Worm (Caenorhabditis elegans) whole organism, L1 larva: ENCODE data around the gene Y116A8A.7.

ENCODE experiments used
- C04F5.9 ChIP-seq: sonication (generic microtip); optimal IDR thresholded peaks from 2 replicates; lab custom pipeline; 2016; ENCODE audit warnings: missing genetic modification characterization, missing compliant biosample characterization
- C16A3.4 ChIP-seq: fragments of 150-350 bp; optimal IDR thresholded peaks from 2 replicates; lab custom pipeline; 2014; ENCODE audit warnings: missing biosample characterization, missing genetic modification characterization
- C34B4.2 ChIP-seq: sonication (generic microtip); optimal IDR thresholded peaks from 2 replicates; lab custom pipeline; 2017; ENCODE audit warnings: mild to moderate bottlenecking, missing genetic modification characterization, missing compliant biosample characterization
- aly-2 ChIP-seq: fragments of 150-350 bp; optimal IDR thresholded peaks from 2 replicates; lab custom pipeline; 2014; ENCODE audit warnings: missing biosample characterization, missing genetic modification characterization
- ama-1 ChIP-seq: fragments of 150-350 bp; optimal IDR thresholded peaks from 2 replicates; lab custom pipeline; 2014
- blmp-1 ChIP-seq: fragments of 150-350 bp; optimal IDR thresholded peaks from 2 replicates; lab custom pipeline; 2014; ENCODE audit warnings: missing biosample characterization, missing genetic modification characterization
- ceh-8 ChIP-seq: fragments of 200-800 bp; sonication (Bioruptor generic); optimal IDR thresholded peaks from 2 replicates; lab custom pipeline; 2018; ENCODE audit warnings: mild to moderate bottlenecking, missing genetic modification characterization, moderate library complexity, missing compliant biosample characterization
- ceh-82 ChIP-seq, 3 experiments: fragments of 150-350 bp in 1 of 3; sonication (generic microtip) in 2 of 3; optimal IDR thresholded peaks; 2 replicates each; lab custom pipeline; 2014 to 2017; ENCODE audit warnings: missing biosample characterization in 3 of 3, missing genetic modification characterization in 3 of 3
- ceh-88 ChIP-seq: fragments of 200-800 bp; sonication (Bioruptor generic); IDR thresholded peaks from 2 replicates; pipeline ENCODE4 v1.3.6; 2022; ENCODE audit warnings: missing genetic modification characterization, missing compliant biosample characterization
- ceh-90 ChIP-seq: sonication (generic microtip); optimal IDR thresholded peaks from 2 replicates; lab custom pipeline; 2016; ENCODE audit warnings: missing genetic modification characterization, missing compliant biosample characterization
- dpl-1 ChIP-seq, 3 experiments: fragments of 150-350 bp in 2 of 3; sonication (generic microtip) in 1 of 3; optimal IDR thresholded peaks; 2 replicates each; lab custom pipeline; 2014 to 2017; ENCODE audit warnings: missing biosample characterization in 3 of 3, missing genetic modification characterization in 3 of 3, missing genetic modification reagents in 3 of 3
- efl-1 ChIP-seq, 4 experiments: fragments of 150-350 bp; optimal IDR thresholded peaks in 3 of 4; peaks in 1 of 4; 1 replicate in 1 of 4; 2 replicates in 3 of 4; lab custom pipeline; 2014; ENCODE audit warnings: missing biosample characterization in 2 of 4, missing genetic modification characterization in 2 of 4, missing genetic modification reagents in 2 of 4
- elt-2 ChIP-seq: sonication (generic microtip); optimal IDR thresholded peaks from 2 replicates; lab custom pipeline; 2016; ENCODE audit warnings: missing genetic modification characterization, mild to moderate bottlenecking, inconsistent platforms, missing compliant biosample characterization, missing genetic modification reagents
- fkh-10 ChIP-seq: sonication (generic microtip); optimal IDR thresholded peaks from 2 replicates; lab custom pipeline; 2017; ENCODE audit warnings: missing biosample characterization, missing genetic modification reagents, missing genetic modification characterization
- fkh-4 ChIP-seq: sonication (generic microtip); optimal IDR thresholded peaks from 2 replicates; lab custom pipeline; 2016; ENCODE audit warnings: missing compliant biosample characterization, missing genetic modification characterization, borderline replicate concordance
- fkh-8 ChIP-seq: sonication (generic microtip); optimal IDR thresholded peaks from 2 replicates; lab custom pipeline; 2016; ENCODE audit warnings: mild to moderate bottlenecking, missing genetic modification characterization, missing compliant biosample characterization
- hlh-4 ChIP-seq: sonication (generic microtip); optimal IDR thresholded peaks from 2 replicates; lab custom pipeline; 2016; ENCODE audit warnings: mild to moderate bottlenecking, missing genetic modification characterization, missing compliant biosample characterization
- hpl-2 ChIP-seq: fragments of 150-350 bp; optimal IDR thresholded peaks from 2 replicates; lab custom pipeline; 2014; ENCODE audit warnings: missing biosample characterization, missing genetic modification reagents, missing genetic modification characterization
- isw-1 ChIP-seq: fragments of 200-800 bp; sonication (Bioruptor generic); IDR thresholded peaks from 2 replicates; pipeline ENCODE4 v1.3.6; 2022; ENCODE audit warnings: missing genetic modification characterization, missing compliant biosample characterization
- lin-14 ChIP-seq: fragments of 200-800 bp; sonication (Bioruptor generic); optimal IDR thresholded peaks from 2 replicates; lab custom pipeline; 2018; ENCODE audit warnings: mild to moderate bottlenecking, missing genetic modification characterization, moderate library complexity, missing compliant biosample characterization
- lin-15B ChIP-seq: fragments of 150-350 bp; sonication (generic microtip); optimal IDR thresholded peaks from 3 replicates; lab custom pipeline; 2014; ENCODE audit warnings: missing biosample characterization, missing genetic modification characterization
- lin-35 ChIP-seq, 2 experiments: fragments of 150-350 bp; optimal IDR thresholded peaks; 2 replicates each; lab custom pipeline; 2014; ENCODE audit warnings: missing biosample characterization in 2 of 2, missing genetic modification characterization in 2 of 2, missing genetic modification reagents in 2 of 2
- lin-39 ChIP-seq: fragments of 150-350 bp; optimal IDR thresholded peaks from 2 replicates; lab custom pipeline; 2014; ENCODE audit warnings: missing biosample characterization, missing genetic modification reagents, missing genetic modification characterization
- lir-3 ChIP-seq: sonication (generic microtip); optimal IDR thresholded peaks from 2 replicates; lab custom pipeline; 2016; ENCODE audit warnings: mild to moderate bottlenecking, missing genetic modification characterization, moderate library complexity, missing compliant biosample characterization; ENCODE audit not compliant: poor library complexity
- lsy-2 ChIP-seq, 2 experiments: fragments of 150-350 bp; optimal IDR thresholded peaks; 2 replicates each; lab custom pipeline; 2014; ENCODE audit warnings: missing biosample characterization in 2 of 2, missing genetic modification characterization in 2 of 2
- mab-9 ChIP-seq: fragments of 200-800 bp; sonication (Bioruptor generic); IDR thresholded peaks from 2 replicates; pipeline ENCODE4 v1.3.6; 2022; ENCODE audit warnings: missing genetic modification reagents, missing genetic modification characterization, missing compliant biosample characterization
- nhr-11 ChIP-seq: fragments of 150-350 bp; optimal IDR thresholded peaks from 2 replicates; lab custom pipeline; 2014; ENCODE audit warnings: missing biosample characterization, missing genetic modification characterization
- nhr-19 ChIP-seq: fragments of 200-800 bp; sonication (Bioruptor generic); conservative IDR thresholded peaks from 2 replicates; pipeline ENCODE4 v1.3.6; 2022; ENCODE audit warnings: missing genetic modification characterization, missing compliant biosample characterization
- nhr-237 ChIP-seq: fragments of 150-350 bp; optimal IDR thresholded peaks from 2 replicates; lab custom pipeline; 2014; ENCODE audit warnings: missing biosample characterization, missing genetic modification characterization
- nhr-47 ChIP-seq: sonication (generic microtip); optimal IDR thresholded peaks from 2 replicates; lab custom pipeline; 2016; ENCODE audit warnings: mild to moderate bottlenecking, missing genetic modification characterization, moderate library complexity, missing compliant biosample characterization
- nhr-71 ChIP-seq: sonication (generic microtip); optimal IDR thresholded peaks from 2 replicates; lab custom pipeline; 2016; ENCODE audit warnings: mild to moderate bottlenecking, missing genetic modification characterization, moderate library complexity, missing compliant biosample characterization
- nhr-76 ChIP-seq: sonication (generic microtip); optimal IDR thresholded peaks from 2 replicates; lab custom pipeline; 2017; ENCODE audit warnings: missing biosample characterization, missing genetic modification characterization
- nhr-77 ChIP-seq: fragments of 150-350 bp; optimal IDR thresholded peaks from 2 replicates; lab custom pipeline; 2014; ENCODE audit warnings: missing biosample characterization, missing genetic modification characterization
- nhr-85 ChIP-seq: sonication (generic microtip); peaks from one replicate; lab custom pipeline; 2016; ENCODE audit warnings: missing genetic modification characterization, inconsistent platforms, missing compliant biosample characterization
- skn-1 ChIP-seq: fragments of 150-350 bp; optimal IDR thresholded peaks from 2 replicates; lab custom pipeline; 2014; ENCODE audit warnings: missing biosample characterization, missing genetic modification characterization
- snu-23 ChIP-seq: sonication (generic microtip); optimal IDR thresholded peaks from 2 replicates; lab custom pipeline; 2016; ENCODE audit warnings: missing genetic modification characterization, missing compliant biosample characterization
- sup-37 ChIP-seq: fragments of 200-800 bp; sonication (Bioruptor generic); optimal IDR thresholded peaks from 2 replicates; lab custom pipeline; 2018; ENCODE audit warnings: mild to moderate bottlenecking, missing genetic modification characterization, missing compliant biosample characterization
- swsn-7 ChIP-seq: sonication (generic microtip); optimal IDR thresholded peaks from 2 replicates; lab custom pipeline; 2016; ENCODE audit warnings: missing genetic modification characterization, missing compliant biosample characterization
- tbx-2 ChIP-seq: sonication (generic microtip); optimal IDR thresholded peaks from 2 replicates; lab custom pipeline; 2016; ENCODE audit warnings: missing genetic modification characterization, missing compliant biosample characterization
- unc-86 ChIP-seq: sonication (generic microtip); optimal IDR thresholded peaks from 2 replicates; lab custom pipeline; 2016; ENCODE audit warnings: missing genetic modification characterization, missing compliant biosample characterization
- xbp-1 ChIP-seq: sonication (generic microtip); optimal IDR thresholded peaks from 2 replicates; lab custom pipeline; 2016; ENCODE audit warnings: missing genetic modification characterization, missing compliant biosample characterization
- zip-4 ChIP-seq: fragments of 200-800 bp; sonication (Bioruptor generic); optimal IDR thresholded peaks from 2 replicates; lab custom pipeline; 2018; ENCODE audit warnings: mild to moderate bottlenecking, missing genetic modification characterization, moderate library complexity, missing compliant biosample characterization
- ztf-11 ChIP-seq, 2 experiments: sonication (generic microtip); optimal IDR thresholded peaks; 2 replicates each; lab custom pipeline; 2016 to 2017; ENCODE audit warnings: missing genetic modification characterization in 2 of 2, missing biosample characterization in 1 of 2, missing compliant biosample characterization in 1 of 2
- ztf-4 ChIP-seq: fragments of 150-350 bp; optimal IDR thresholded peaks from 2 replicates; lab custom pipeline; 2014; ENCODE audit warnings: missing biosample characterization, missing genetic modification characterization

Gene Y116A8A.7

ce11 chrIV:16845376-16845775 is 15.4 kb downstream of the Y116A8A.7 start (continued):
- TF ChIP-seq isw-1 (GFP tag; lab: Robert Waterston, UW), result peak; percentile 94
- TF ChIP-seq snu-23 (GFP tag; lab: Kevin White, UChicago), result peak; percentile 29
- peak; percentile 63 to 76 for TF ChIP-seq lsy-2 (tag; optimal IDR thresholded peaks at IDR 0.05; lab: Kevin White, UChicago)
- peak; percentile 50 for TF ChIP-seq lin-14 (GFP tag; lab: Kevin White, UChicago)
- peak; percentile 53 for TF ChIP-seq xbp-1 (tag; lab: Kevin White, UChicago)
- peak; percentile 74 for TF ChIP-seq nhr-47 (tag; lab: Kevin White, UChicago)
- peak; percentile 91 for TF ChIP-seq mab-9 (GFP tag; lab: Robert Waterston, UW)
- TF ChIP-seq swsn-7, result peak; percentile 58
- peak; percentile 53 to 60 for TF ChIP-seq efl-1 (optimal IDR thresholded peaks at IDR 0.05; lab: Kevin White, UChicago)
- peak; percentile 14 to 96 for TF ChIP-seq efl-1 (GFP tag; optimal IDR thresholded peaks at IDR 0.05 in 1 of 2; lab: Kevin White, UChicago)
- peak; percentile 42 for TF ChIP-seq tbx-2

- TF ChIP-seq fkh-4 (tag; lab: Kevin White, UChicago) (no peak), snu-23 (GFP tag; lab: Kevin White, UChicago) (no peak), nhr-71 (no peak), lsy-2 (tag; optimal IDR thresholded peaks at IDR 0.05; lab: Kevin White, UChicago) (no peak), hpl-2 (GFP tag; lab: Kevin White, UChicago) (no peak), nhr-76 (tag; lab: Kevin White, UChicago) (no peak), fkh-8 (tag; lab: Kevin White, UChicago) (no peak), elt-2 (tag; lab: Kevin White, UChicago) (no peak), ceh-8 (GFP tag; lab: Kevin White, UChicago) (no peak)
Observed at ce11 chrIV:16854790-16855189, 24.8 kb downstream of the Y116A8A.7 start, which contains the start of gene map-2. Gene map-2, minus strand, starts transcription at chrIV:16854890.

- TF ChIP-seq ceh-88 (GFP tag; lab: Robert Waterston, UW), result no peak
- no peak for TF ChIP-seq ztf-11 (tag; optimal IDR thresholded peaks at IDR 0.05; lab: Kevin White, UChicago)
- TF ChIP-seq nhr-11 (tag; lab: Kevin White, UChicago), result no peak
- no peak for TF ChIP-seq ztf-4 (tag; lab: Kevin White, UChicago)
- TF ChIP-seq lin-14 (GFP tag; lab: Kevin White, UChicago), result no peak
- TF ChIP-seq lin-39 (tag; lab: Kevin White, UChicago), result no peak
- no peak for TF ChIP-seq nhr-85 (tag; lab: Kevin White, UChicago)
- no peak for TF ChIP-seq aly-2 (tag; lab: Kevin White, UChicago)
- no peak for TF ChIP-seq hlh-4 (tag; lab: Kevin White, UChicago)
- TF ChIP-seq sup-37 (GFP tag; lab: Kevin White, UChicago), result no peak
- no peak for TF ChIP-seq ama-1 (lab: Kevin White, UChicago)
- TF ChIP-seq, all 84 proteins: peak for 0
Observed at ce11 chrIV:16860702-16861101, 30.7 kb downstream of the Y116A8A.7 start.

- TF ChIP-seq ceh-82 (tag; optimal IDR thresholded peaks at IDR 0.05; lab: Kevin White, UChicago) (peak; percentile 69 to 75 (median 70)), nhr-77 (tag; lab: Kevin White, UChicago) (no peak), sup-37 (GFP tag; lab: Kevin White, UChicago) (no peak), fkh-10 (no peak), lin-35 (GFP tag; optimal IDR thresholded peaks at IDR 0.05; lab: Kevin White, UChicago) (peak; percentile 30 to 43), ceh-90 (no peak), ceh-88 (GFP tag; lab: Robert Waterston, UW) (no peak), nhr-19 (GFP tag; lab: Robert Waterston, UW) (peak; percentile 10; the same call in 1 of the 2 replicates), dpl-1 (GFP tag; optimal IDR thresholded peaks at IDR 0.05; lab: Kevin White, UChicago) (peak; percentile 25 to 49 (median 37)), skn-1 (tag; lab: Kevin White, UChicago) (peak; percentile 95), efl-1 (optimal IDR thresholded peaks at IDR 0.05; lab: Kevin White, UChicago) (peak; percentile 42 to 43), efl-1 (GFP tag; optimal IDR thresholded peaks at IDR 0.05 in 1 of 2; lab: Kevin White, UChicago) (peak; percentile 48 to 81), unc-86 (peak; percentile 11), C16A3.4 (tag; lab: Kevin White, UChicago) (peak; percentile 62), lsy-2 (tag; optimal IDR thresholded peaks at IDR 0.05; lab: Kevin White, UChicago) (peak; percentile 56 to 71), C34B4.2 (tag; lab: Kevin White, UChicago) (no peak), C04F5.9 (no peak), mab-9 (GFP tag; lab: Robert Waterston, UW) (no peak), isw-1 (GFP tag; lab: Robert Waterston, UW) (peak; percentile 26; the same call in 1 of the 2 replicates), lir-3 (tag; lab: Kevin White, UChicago) (no peak), zip-4 (GFP tag; lab: Kevin White, UChicago) (peak; percentile 62), aly-2 (tag; lab: Kevin White, UChicago) (no peak), blmp-1 (tag; lab: Kevin White, UChicago) (peak; percentile 20), fkh-4 (tag; lab: Kevin White, UChicago) (no peak), lin-15B (tag; lab: Kevin White, UChicago) (peak; percentile 17), nhr-237 (no peak), nhr-76 (tag; lab: Kevin White, UChicago) (no peak)
Observed at ce11 chrIV:16863431-16863895, 33.5 kb downstream of the Y116A8A.7 start, which contains the start of the genes mel-46 and lsy-13. Gene mel-46, minus strand, starts transcription at chrIV:16863481. Gene lsy-13, plus strand, starts transcription at chrIV:16863870.
